Fruit fly (Drosophila melanogaster) whole organism: Measurements from ENCODE around the gene Bub1.

Source experiments
- CG8478 ChIP-seq: fragments of >200 bp; optimal IDR thresholded peaks from 2 replicates; lab custom pipeline; 2018; ENCODE audit warnings: inconsistent platforms
- Dll ChIP-seq: fragments of >200 bp; optimal IDR thresholded peaks from 2 replicates; lab custom pipeline; 2017
- psq ChIP-seq: fragments of >200 bp; optimal IDR thresholded peaks from 2 replicates; lab custom pipeline; 2017
- usp ChIP-seq: fragments of >200 bp; optimal IDR thresholded peaks from 2 replicates; lab custom pipeline; 2017; ENCODE audit warnings: missing biosample characterization, missing genetic modification characterization, mixed read lengths

DNA sequence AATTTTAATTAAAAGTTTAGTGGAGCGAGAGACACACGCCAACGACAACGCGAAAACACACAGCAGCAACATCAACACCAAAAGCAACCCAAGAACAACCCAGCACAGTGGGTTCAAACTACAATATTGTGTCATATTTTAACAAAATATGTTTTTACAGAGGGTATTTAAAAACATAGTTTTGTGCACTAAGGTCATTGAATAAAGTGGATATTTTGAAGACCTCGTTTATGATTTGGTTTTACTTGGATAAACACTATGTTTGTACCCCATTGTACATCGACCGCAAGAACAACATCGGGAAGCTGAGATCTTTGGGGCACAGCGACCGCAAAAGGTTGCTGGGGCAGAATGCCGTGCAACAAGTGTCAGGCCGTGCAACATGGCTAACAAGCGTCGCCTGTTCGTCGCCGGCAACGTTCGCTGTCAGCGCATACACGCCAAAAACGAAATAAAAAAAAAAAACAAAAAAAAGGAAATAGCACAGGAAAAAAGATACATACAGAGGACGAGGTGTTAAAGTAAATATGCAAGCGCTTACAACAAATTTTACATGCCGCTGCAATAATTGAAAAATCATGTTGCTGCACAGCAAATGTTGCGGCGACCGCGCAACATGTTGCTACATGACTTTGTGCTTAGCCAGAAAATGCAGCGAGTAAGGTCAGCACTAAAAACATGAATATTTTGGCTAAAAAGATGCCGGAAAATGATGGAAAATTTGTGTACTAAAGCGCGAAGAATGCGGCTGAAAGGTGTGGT lies 17.3 kb upstream of the Bub1 start:
- TF ChIP-seq psq (lab: Kevin White, UChicago) (no peak), CG8478 (no peak), usp (GFP tag; lab: Kevin White, UChicago) (no peak), Dll (lab: Kevin White, UChicago) (no peak)
